Fruit fly (Drosophila melanogaster) whole organism, embryonic: ENCODE measurements around the gene CG31798.
A peak's percentile ranks its signal among the peaks of the same experiment; 100 is the strongest.

ENCODE experiments used
- Atf-2 ChIP-seq: fragments of 200-800 bp; sonication (Bioruptor generic); optimal IDR thresholded peaks from 2 replicates; lab custom pipeline; 2016; ENCODE audit warnings: missing biosample characterization, missing genetic modification characterization
- B-H1 ChIP-seq: fragments of 200-800 bp; sonication (Bioruptor generic); IDR thresholded peaks from 3 replicates; pipeline ENCODE4 v1.3.6; 2022; ENCODE audit warnings: missing biosample characterization, missing genetic modification characterization
- B-H2 ChIP-seq: fragments of 200-800 bp; sonication (Bioruptor generic); optimal IDR thresholded peaks from 2 replicates; lab custom pipeline; 2018; ENCODE audit warnings: missing biosample characterization, mild to moderate bottlenecking, missing genetic modification characterization
- CG10209 ChIP-seq: fragments of 200-800 bp; sonication (Bioruptor generic); optimal IDR thresholded peaks from 3 replicates; lab custom pipeline; 2017; ENCODE audit warnings: missing biosample characterization, mild to moderate bottlenecking, missing genetic modification characterization, missing genetic modification reagents
- CG10274 ChIP-seq: fragments of 200-800 bp; sonication (Bioruptor generic); optimal IDR thresholded peaks from 3 replicates; lab custom pipeline; 2017; ENCODE audit warnings: missing biosample characterization, mild to moderate bottlenecking, missing genetic modification characterization
- CG10431 ChIP-seq: fragments of 200-800 bp; sonication (Bioruptor generic); optimal IDR thresholded peaks from 3 replicates; lab custom pipeline; 2018; ENCODE audit warnings: missing biosample characterization, mild to moderate bottlenecking, missing genetic modification characterization
- CG10543 ChIP-seq: fragments of 200-800 bp; sonication (Bioruptor generic); optimal IDR thresholded peaks from 3 replicates; lab custom pipeline; 2017; ENCODE audit warnings: missing biosample characterization, mild to moderate bottlenecking, missing genetic modification characterization, moderate library complexity
- CG12744 ChIP-seq: fragments of 200-800 bp; sonication (Bioruptor generic); optimal IDR thresholded peaks from 2 replicates; lab custom pipeline; 2016; ENCODE audit warnings: missing biosample characterization, missing genetic modification characterization
- CG12769 ChIP-seq: fragments of 200-800 bp; sonication (Bioruptor generic); optimal IDR thresholded peaks from 2 replicates; lab custom pipeline; 2019; ENCODE audit warnings: missing biosample characterization, mild to moderate bottlenecking, missing genetic modification characterization, moderate library complexity
- CG13287 ChIP-seq: fragments of 200-800 bp; sonication (Bioruptor generic); IDR thresholded peaks from 2 replicates; pipeline ENCODE4 v1.3.6; 2022; ENCODE audit warnings: missing biosample characterization, missing genetic modification characterization; ENCODE audit not compliant: partially characterized antibody
- CG13296 ChIP-seq: fragments of 200-800 bp; sonication (Bioruptor generic); optimal IDR thresholded peaks from 3 replicates; lab custom pipeline; 2018; ENCODE audit warnings: missing biosample characterization, mild to moderate bottlenecking, missing genetic modification characterization
- CG15514 ChIP-seq: fragments of 200-800 bp; sonication (Bioruptor generic); optimal IDR thresholded peaks from 3 replicates; lab custom pipeline; 2017; ENCODE audit warnings: missing biosample characterization, missing genetic modification characterization, mild to moderate bottlenecking, moderate library complexity, missing genetic modification reagents
- CG1602 ChIP-seq: fragments of 200-800 bp; sonication (Bioruptor generic); optimal IDR thresholded peaks from 3 replicates; lab custom pipeline; 2016; ENCODE audit warnings: missing biosample characterization, missing genetic modification characterization
- CG17385 ChIP-seq: fragments of 200-800 bp; sonication (Bioruptor generic); optimal IDR thresholded peaks from 3 replicates; lab custom pipeline; 2018; ENCODE audit warnings: missing biosample characterization, mild to moderate bottlenecking, missing genetic modification characterization
- CG18764 ChIP-seq: fragments of 200-800 bp; sonication (Bioruptor generic); optimal IDR thresholded peaks from 3 replicates; lab custom pipeline; 2016; ENCODE audit warnings: missing biosample characterization, missing genetic modification characterization
- CG31224 ChIP-seq: fragments of 200-800 bp; sonication (Bioruptor generic); IDR thresholded peaks from 2 replicates; pipeline ENCODE4 v1.3.6; 2022; ENCODE audit warnings: missing biosample characterization, missing genetic modification characterization
- CG32767 ChIP-seq: fragments of 200-800 bp; sonication (Bioruptor generic); IDR thresholded peaks from 2 replicates; pipeline ENCODE4 v1.3.6; 2022; ENCODE audit warnings: missing biosample characterization, missing genetic modification characterization
- CG4360 ChIP-seq: fragments of 200-800 bp; sonication (Bioruptor generic); IDR thresholded peaks from 2 replicates; pipeline ENCODE4 v1.3.6; 2022; ENCODE audit warnings: missing biosample characterization, missing genetic modification characterization
- CG6272 ChIP-seq: fragments of 200-800 bp; sonication (Bioruptor generic); IDR thresholded peaks from 2 replicates; pipeline ENCODE4 v1.3.6; 2022; ENCODE audit warnings: missing biosample characterization, missing genetic modification characterization
- CG6854 ChIP-seq: fragments of 200-800 bp; sonication (Bioruptor generic); optimal IDR thresholded peaks from 3 replicates; lab custom pipeline; 2017; ENCODE audit warnings: missing biosample characterization, mild to moderate bottlenecking, missing genetic modification characterization
- CG7271 ChIP-seq: fragments of 200-800 bp; sonication (Bioruptor generic); optimal IDR thresholded peaks from 2 replicates; lab custom pipeline; 2018; ENCODE audit warnings: missing biosample characterization, mild to moderate bottlenecking, missing genetic modification characterization, moderate library complexity
- CG7839 ChIP-seq: fragments of 200-800 bp; sonication (Bioruptor generic); optimal IDR thresholded peaks from 3 replicates; lab custom pipeline; 2018; ENCODE audit warnings: missing biosample characterization, mild to moderate bottlenecking, missing genetic modification characterization, moderate library complexity
- CG7928 ChIP-seq: fragments of 200-800 bp; sonication (Bioruptor generic); optimal IDR thresholded peaks from 2 replicates; lab custom pipeline; 2017; ENCODE audit warnings: missing biosample characterization, mild to moderate bottlenecking, missing genetic modification characterization
- Camta ChIP-seq: fragments of 200-800 bp; sonication (Bioruptor generic); optimal IDR thresholded peaks from 2 replicates; lab custom pipeline; 2016; ENCODE audit warnings: missing biosample characterization, missing genetic modification characterization
- D19B ChIP-seq: fragments of 200-800 bp; sonication (Bioruptor generic); optimal IDR thresholded peaks from 2 replicates; lab custom pipeline; 2017; ENCODE audit warnings: missing biosample characterization, mild to moderate bottlenecking, missing genetic modification characterization
- Dad ChIP-seq: fragments of 200-800 bp; sonication (Bioruptor generic); optimal IDR thresholded peaks from 3 replicates; lab custom pipeline; 2016; ENCODE audit warnings: missing biosample characterization, missing genetic modification characterization
- Lhr ChIP-seq: fragments of 200-800 bp; sonication (Bioruptor generic); optimal IDR thresholded peaks from 3 replicates; lab custom pipeline; 2017; ENCODE audit warnings: mild to moderate bottlenecking, missing biosample characterization, missing genetic modification reagents, missing genetic modification characterization
- Ptx1 ChIP-seq: fragments of 200-800 bp; sonication (Bioruptor generic); IDR thresholded peaks from 2 replicates; pipeline ENCODE4 v1.3.6; 2022; ENCODE audit warnings: missing biosample characterization, missing genetic modification characterization
- Sry-β ChIP-seq: fragments of 200-800 bp; sonication (Bioruptor generic); optimal IDR thresholded peaks from 2 replicates; lab custom pipeline; 2018; ENCODE audit warnings: missing biosample characterization, mild to moderate bottlenecking, missing genetic modification characterization, moderate library complexity
- Tbp ChIP-seq: fragments of >200 bp; optimal IDR thresholded peaks from 2 replicates; lab custom pipeline; 2018; ENCODE audit warnings: missing biosample characterization, missing genetic modification characterization
- Vsx1 ChIP-seq: fragments of 200-800 bp; sonication (Bioruptor generic); optimal IDR thresholded peaks from 2 replicates; lab custom pipeline; 2017; ENCODE audit warnings: missing biosample characterization, mild to moderate bottlenecking, missing genetic modification characterization, missing genetic modification reagents
- ase ChIP-seq: fragments of 200-800 bp; sonication (Bioruptor generic); IDR thresholded peaks from 3 replicates; pipeline ENCODE4 v1.3.6; 2022; ENCODE audit warnings: missing biosample characterization, missing genetic modification characterization
- bigmax ChIP-seq: fragments of 200-800 bp; sonication (Bioruptor generic); optimal IDR thresholded peaks from 2 replicates; lab custom pipeline; 2018; ENCODE audit warnings: missing biosample characterization, mild to moderate bottlenecking, missing genetic modification characterization
- bsh ChIP-seq, 2 experiments: fragments of 200-800 bp; sonication (Bioruptor generic); optimal IDR thresholded peaks; 2 replicates each; lab custom pipeline; 2017 to 2018; ENCODE audit warnings: mild to moderate bottlenecking in 2 of 2, missing biosample characterization in 2 of 2, missing genetic modification characterization in 2 of 2, moderate library complexity in 1 of 2
- crc ChIP-seq: fragments of 200-800 bp; sonication (Bioruptor generic); optimal IDR thresholded peaks from 2 replicates; lab custom pipeline; 2016; ENCODE audit warnings: missing biosample characterization, missing genetic modification characterization
- crol ChIP-seq: fragments of 200-800 bp; sonication (Bioruptor generic); IDR thresholded peaks from 2 replicates; pipeline ENCODE4 v1.3.6; 2022; ENCODE audit warnings: missing biosample characterization, missing genetic modification characterization
- dan ChIP-seq: fragments of 200-800 bp; sonication (Bioruptor generic); IDR thresholded peaks from 2 replicates; pipeline ENCODE4 v1.3.6; 2022; ENCODE audit warnings: missing biosample characterization, missing genetic modification characterization
- dimm ChIP-seq: fragments of 200-800 bp; sonication (Bioruptor generic); IDR thresholded peaks from 2 replicates; pipeline ENCODE4 v1.3.6; 2022; ENCODE audit warnings: missing biosample characterization, missing genetic modification characterization
- dysf ChIP-seq: fragments of 200-800 bp; sonication (Bioruptor generic); IDR thresholded peaks from 3 replicates; pipeline ENCODE4 v1.3.6; 2022; ENCODE audit warnings: missing biosample characterization, missing genetic modification characterization
- eve ChIP-seq, 2 experiments: fragments of >200 bp; optimal IDR thresholded peaks; 2 replicates each; lab custom pipeline; 2017; ENCODE audit warnings: missing biosample characterization in 2 of 2, missing genetic modification characterization in 2 of 2
- gem ChIP-seq: fragments of 200-800 bp; sonication (Bioruptor generic); optimal IDR thresholded peaks from 2 replicates; lab custom pipeline; 2019; ENCODE audit warnings: missing biosample characterization, mild to moderate bottlenecking, missing genetic modification characterization, moderate library complexity
- gsb-n ChIP-seq: fragments of 200-800 bp; sonication (Bioruptor generic); optimal IDR thresholded peaks from 3 replicates; lab custom pipeline; 2018; ENCODE audit warnings: missing biosample characterization, mild to moderate bottlenecking, missing genetic modification characterization
- kay ChIP-seq: fragments of 200-800 bp; sonication (Bioruptor generic); optimal IDR thresholded peaks from 2 replicates; lab custom pipeline; 2016; ENCODE audit warnings: missing biosample characterization, missing genetic modification characterization
- lab ChIP-seq: fragments of 200-800 bp; sonication (Bioruptor generic); optimal IDR thresholded peaks from 3 replicates; lab custom pipeline; 2017; ENCODE audit warnings: missing biosample characterization, missing genetic modification characterization, mild to moderate bottlenecking, moderate library complexity, missing genetic modification reagents
- lilli ChIP-seq: fragments of 200-800 bp; sonication (Bioruptor generic); optimal IDR thresholded peaks from 3 replicates; lab custom pipeline; 2016; ENCODE audit warnings: missing biosample characterization, missing genetic modification characterization
- tgo ChIP-seq: fragments of 200-800 bp; sonication (Bioruptor generic); IDR thresholded peaks from 3 replicates; pipeline ENCODE4 v1.3.6; 2022; ENCODE audit warnings: missing biosample characterization, missing genetic modification characterization
- trem ChIP-seq: fragments of 200-800 bp; optimal IDR thresholded peaks from 3 replicates; lab custom pipeline; 2019; ENCODE audit warnings: missing biosample characterization, mild to moderate bottlenecking, missing genetic modification characterization, moderate library complexity
- unpg ChIP-seq: fragments of 200-800 bp; sonication (Bioruptor generic); optimal IDR thresholded peaks from 3 replicates; lab custom pipeline; 2018; ENCODE audit warnings: missing biosample characterization, mild to moderate bottlenecking, missing genetic modification characterization, moderate library complexity
- usp ChIP-seq: fragments of >200 bp; optimal IDR thresholded peaks from 2 replicates; lab custom pipeline; 2017; ENCODE audit warnings: missing biosample characterization, missing genetic modification characterization
- wek ChIP-seq: fragments of 200-800 bp; sonication (Bioruptor generic); optimal IDR thresholded peaks from 3 replicates; lab custom pipeline; 2018; ENCODE audit warnings: missing biosample characterization, mild to moderate bottlenecking, missing genetic modification characterization, moderate library complexity

Gene CG31798

dm6 chr2L:19425765-19426329 lies 31.9 kb downstream of the CG31798 start (continued):
- TF ChIP-seq crc (GFP tag; lab: Kevin White, UChicago) (peak; percentile 19), lab (GFP tag; lab: Kevin White, UChicago) (peak; percentile 86), kay (GFP tag; lab: Kevin White, UChicago) (no peak), B-H1 (GFP tag; lab: Robert Waterston, UW) (peak; percentile 45; the same call in 1 of the 3 replicates), dan (GFP tag; lab: Robert Waterston, UW) (no peak), Camta (GFP tag; lab: Kevin White, UChicago) (peak; percentile 52), CG6272 (GFP tag; lab: Robert Waterston, UW) (peak; percentile 24; the same call in 1 of the 2 replicates), CG7271 (tag; lab: Kevin White, UChicago) (no peak), usp (GFP tag; lab: Kevin White, UChicago) (no peak), dysf (GFP tag; lab: Robert Waterston, UW) (peak; percentile 82), CG18764 (GFP tag; lab: Kevin White, UChicago) (peak; percentile 49), gem (peak; percentile 85), CG15514 (GFP tag; lab: Kevin White, UChicago) (peak; percentile 47), CG7928 (GFP tag; lab: Kevin White, UChicago) (no peak), lilli (GFP tag; lab: Kevin White, UChicago) (peak; percentile 78), ase (GFP tag; lab: Robert Waterston, UW) (peak; percentile 75; the same call in 2 of the 3 replicates), D19B (GFP tag; lab: Kevin White, UChicago) (peak; percentile 38), CG7839 (tag; lab: Kevin White, UChicago) (peak; percentile 77), CG10543 (GFP tag; lab: Kevin White, UChicago) (peak; percentile 72), CG13287 (GFP tag; lab: Robert Waterston, UW) (no peak), CG13296 (GFP tag; lab: Kevin White, UChicago) (peak; percentile 58), Dad (GFP tag; lab: Kevin White, UChicago) (peak; percentile 15), Atf-2 (GFP tag; lab: Kevin White, UChicago) (peak; percentile 40), CG4360 (GFP tag; lab: Robert Waterston, UW) (peak; percentile 80), dimm (no peak), trem (tag; lab: Kevin White, UChicago) (peak; percentile 57), unpg (GFP tag; lab: Kevin White, UChicago) (peak; percentile 78), Vsx1 (GFP tag; lab: Kevin White, UChicago) (peak; percentile 88), CG10431 (GFP tag; lab: Kevin White, UChicago) (peak; percentile 48), Lhr (GFP tag; lab: Kevin White, UChicago) (peak; percentile 20), B-H2 (no peak), CG12769 (tag; lab: Kevin White, UChicago) (peak; percentile 64), CG12744 (GFP tag; lab: Kevin White, UChicago) (no peak), crol (GFP tag; lab: Robert Waterston, UW) (no peak), Tbp (GFP tag; lab: Kevin White, UChicago) (no peak), wek (GFP tag; lab: Kevin White, UChicago) (no peak), tgo (GFP tag; lab: Robert Waterston, UW) (peak; percentile 69), bigmax (GFP tag; lab: Kevin White, UChicago) (no peak), CG10209 (peak; percentile 57), CG1602 (GFP tag; lab: Kevin White, UChicago) (peak; percentile 48), CG10274 (GFP tag; lab: Kevin White, UChicago) (peak; percentile 18), eve (GFP tag; optimal IDR thresholded peaks at IDR 0.05; lab: Kevin White, UChicago) (no peak), bsh (GFP tag; optimal IDR thresholded peaks at IDR 0.05; lab: Kevin White, UChicago) (peak in 1 of 2 experiments; percentile 73), CG17385 (GFP tag; lab: Kevin White, UChicago) (peak; percentile 62), Sry-β (GFP tag; lab: Kevin White, UChicago) (no peak), CG31224 (GFP tag; lab: Robert Waterston, UW) (peak; percentile 38; the same call in 1 of the 2 replicates), Ptx1 (GFP tag; lab: Robert Waterston, UW) (peak; percentile 76), CG32767 (no peak), gsb-n (tag; lab: Kevin White, UChicago) (peak; percentile 64), CG6854 (GFP tag; lab: Kevin White, UChicago) (peak; percentile 7)
